Worm (Caenorhabditis elegans) whole organism, L3 larva: ENCODE data around the gene T23E7.2.
A peak's percentile ranks its signal among the peaks of the same experiment; 100 is the strongest.
"Not testable (repeated sequence)": the region's sequence is repeated elsewhere in the genome, so short reads cannot be mapped to it uniquely, and the experiment has no call there.

Source experiments
- R02D3.7 ChIP-seq: fragments of 150-350 bp; optimal IDR thresholded peaks from 2 replicates; lab custom pipeline; 2014; ENCODE audit warnings: missing biosample characterization, missing genetic modification characterization
- ZK546.5 ChIP-seq: sonication (generic microtip); optimal IDR thresholded peaks from 2 replicates; lab custom pipeline; 2017; ENCODE audit warnings: missing biosample characterization, missing genetic modification characterization
- ama-1 ChIP-seq: fragments of 150-350 bp; optimal IDR thresholded peaks from 2 replicates; lab custom pipeline; 2018
- ceh-16 ChIP-seq: sonication (generic microtip); optimal IDR thresholded peaks from 2 replicates; lab custom pipeline; 2017; ENCODE audit warnings: missing biosample characterization, missing genetic modification characterization
- ceh-82 ChIP-seq: fragments of 150-350 bp; optimal IDR thresholded peaks from 2 replicates; lab custom pipeline; 2014; ENCODE audit warnings: missing biosample characterization, missing genetic modification characterization
- ceh-9 ChIP-seq: sonication (generic microtip); optimal IDR thresholded peaks from 2 replicates; lab custom pipeline; 2018; ENCODE audit warnings: missing biosample characterization, missing genetic modification characterization
- egl-27 ChIP-seq: sonication (generic microtip); optimal IDR thresholded peaks from 4 replicates; lab custom pipeline; 2017; ENCODE audit warnings: missing biosample characterization, missing genetic modification reagents, missing genetic modification characterization
- egl-5 ChIP-seq: fragments of 150-350 bp; optimal IDR thresholded peaks from 2 replicates; lab custom pipeline; 2017; ENCODE audit warnings: missing biosample characterization, missing genetic modification reagents, missing genetic modification characterization, inconsistent platforms
- elt-2 ChIP-seq: sonication (generic microtip); optimal IDR thresholded peaks from 2 replicates; lab custom pipeline; 2016; ENCODE audit warnings: missing genetic modification reagents, mild to moderate bottlenecking, missing genetic modification characterization, missing compliant biosample characterization
- elt-3 ChIP-seq, 3 experiments: fragments of 150-350 bp in 1 of 3; sonication (generic microtip) in 2 of 3; optimal IDR thresholded peaks; 2 replicates in 2 of 3; 4 replicates in 1 of 3; lab custom pipeline; 2014 to 2017; ENCODE audit warnings: missing biosample characterization in 3 of 3, missing genetic modification characterization in 3 of 3
- fkh-10 ChIP-seq: sonication (generic microtip); optimal IDR thresholded peaks from 2 replicates; lab custom pipeline; 2017; ENCODE audit warnings: missing biosample characterization, missing genetic modification reagents, missing genetic modification characterization
- fkh-2 ChIP-seq: fragments of 150-350 bp; optimal IDR thresholded peaks from 2 replicates; lab custom pipeline; 2014; ENCODE audit warnings: missing biosample characterization, missing genetic modification reagents, missing genetic modification characterization
- fos-1 ChIP-seq: fragments of 150-350 bp; optimal IDR thresholded peaks from 2 replicates; lab custom pipeline; 2014; ENCODE audit warnings: missing biosample characterization, missing genetic modification characterization
- hmg-11 ChIP-seq: sonication (generic microtip); optimal IDR thresholded peaks from 2 replicates; lab custom pipeline; 2016; ENCODE audit warnings: missing genetic modification characterization, missing compliant biosample characterization
- lin-15B ChIP-seq: fragments of 150-350 bp; optimal IDR thresholded peaks from 2 replicates; lab custom pipeline; 2014; ENCODE audit warnings: missing biosample characterization, missing genetic modification characterization
- lin-39 ChIP-seq: fragments of 150-350 bp; optimal IDR thresholded peaks from 2 replicates; lab custom pipeline; 2018; ENCODE audit warnings: missing biosample characterization, missing genetic modification reagents, missing genetic modification characterization
- mdl-1 ChIP-seq: fragments of 150-350 bp; optimal IDR thresholded peaks from 2 replicates; lab custom pipeline; 2014; ENCODE audit warnings: missing biosample characterization, missing genetic modification characterization
- mml-1 ChIP-seq: fragments of 150-350 bp; sonication (generic microtip); optimal IDR thresholded peaks from 3 replicates; lab custom pipeline; 2014; ENCODE audit warnings: missing biosample characterization, missing genetic modification characterization
- nfya-1 ChIP-seq: sonication (generic microtip); optimal IDR thresholded peaks from 2 replicates; lab custom pipeline; 2017; ENCODE audit warnings: missing genetic modification characterization, mild to moderate bottlenecking, missing compliant biosample characterization, antibody characterized with exemption, moderate library complexity; ENCODE audit not compliant: insufficient read depth
- nhr-11 ChIP-seq: fragments of 150-350 bp; optimal IDR thresholded peaks from 2 replicates; lab custom pipeline; 2014; ENCODE audit warnings: missing biosample characterization, missing genetic modification characterization
- nhr-12 ChIP-seq: fragments of 150-350 bp; optimal IDR thresholded peaks from 2 replicates; lab custom pipeline; 2014; ENCODE audit warnings: missing biosample characterization, missing genetic modification characterization
- nhr-23 ChIP-seq: fragments of 150-350 bp; optimal IDR thresholded peaks from 2 replicates; lab custom pipeline; 2014; ENCODE audit warnings: missing biosample characterization, missing genetic modification reagents, missing genetic modification characterization
- nhr-237 ChIP-seq: fragments of 150-350 bp; optimal IDR thresholded peaks from 2 replicates; lab custom pipeline; 2014; ENCODE audit warnings: missing biosample characterization, missing genetic modification characterization
- nhr-25 ChIP-seq: sonication (generic microtip); optimal IDR thresholded peaks from 2 replicates; lab custom pipeline; 2017; ENCODE audit warnings: missing biosample characterization, missing genetic modification characterization
- nhr-43 ChIP-seq: sonication (generic microtip); optimal IDR thresholded peaks from 2 replicates; lab custom pipeline; 2016; ENCODE audit warnings: mild to moderate bottlenecking, missing genetic modification characterization, missing compliant biosample characterization; ENCODE audit not compliant: poor library complexity, severe bottlenecking
- nhr-67 ChIP-seq: fragments of 150-350 bp; optimal IDR thresholded peaks from 2 replicates; lab custom pipeline; 2014; ENCODE audit warnings: missing biosample characterization, missing genetic modification characterization
- nhr-76 ChIP-seq: fragments of 150-350 bp; sonication (generic microtip); optimal IDR thresholded peaks from 5 replicates; lab custom pipeline; 2014; ENCODE audit warnings: missing biosample characterization, missing genetic modification characterization
- nhr-77 ChIP-seq: fragments of 150-350 bp; optimal IDR thresholded peaks from 2 replicates; lab custom pipeline; 2014; ENCODE audit warnings: missing biosample characterization, missing genetic modification characterization
- pha-4 ChIP-seq: fragments of 150-350 bp; optimal IDR thresholded peaks from 2 replicates; lab custom pipeline; 2014; ENCODE audit warnings: missing biosample characterization, missing genetic modification reagents, missing genetic modification characterization
- unc-39 ChIP-seq: sonication (generic microtip); optimal IDR thresholded peaks from 4 replicates; lab custom pipeline; 2017; ENCODE audit warnings: missing biosample characterization, missing genetic modification characterization
- unc-62 ChIP-seq: fragments of 150-350 bp; sonication (generic microtip); optimal IDR thresholded peaks from 4 replicates; lab custom pipeline; 2014; ENCODE audit warnings: missing biosample characterization, missing genetic modification reagents, missing genetic modification characterization
- ztf-4 ChIP-seq: fragments of 150-350 bp; optimal IDR thresholded peaks from 2 replicates; lab custom pipeline; 2014; ENCODE audit warnings: missing biosample characterization, missing genetic modification characterization

Gene T23E7.2

DNA sequence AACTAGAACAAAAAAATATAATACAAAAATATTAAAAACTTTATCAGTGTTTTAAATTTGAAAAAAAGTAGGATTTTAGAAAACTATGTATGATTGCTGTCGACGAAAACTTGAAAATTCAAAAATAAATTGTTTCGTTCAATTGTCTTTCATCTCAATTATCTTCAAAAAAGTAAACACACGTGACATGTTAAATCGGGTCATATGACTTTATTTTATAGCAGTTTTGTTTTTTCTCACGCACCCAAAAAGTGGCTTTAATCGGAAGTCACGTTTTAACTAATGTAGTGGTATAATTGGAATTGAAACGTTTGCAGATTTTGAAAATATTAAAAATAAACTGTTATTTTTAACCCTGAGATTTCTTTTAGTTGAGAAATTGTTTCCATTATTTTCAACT is 28.0 kb upstream of the T23E7.2 start:
- TF ChIP-seq ceh-82 (tag; lab: Kevin White, UChicago) (no peak), egl-5 (tag; lab: Kevin White, UChicago) (no peak), fkh-2 (tag; lab: Kevin White, UChicago) (no peak), nfya-1 (tag; lab: Kevin White, UChicago) (no peak), unc-62 (no peak), nhr-12 (no peak), ama-1 (lab: Kevin White, UChicago) (no peak), fkh-10 (GFP tag; lab: Kevin White, UChicago) (no peak), ceh-16 (tag; lab: Kevin White, UChicago) (no peak), nhr-76 (tag; lab: Kevin White, UChicago) (no peak), nhr-23 (tag; lab: Kevin White, UChicago) (no peak), nhr-77 (tag; lab: Kevin White, UChicago) (no peak)
- TF ChIP-seq, all 47 proteins: peak for 0

DNA sequence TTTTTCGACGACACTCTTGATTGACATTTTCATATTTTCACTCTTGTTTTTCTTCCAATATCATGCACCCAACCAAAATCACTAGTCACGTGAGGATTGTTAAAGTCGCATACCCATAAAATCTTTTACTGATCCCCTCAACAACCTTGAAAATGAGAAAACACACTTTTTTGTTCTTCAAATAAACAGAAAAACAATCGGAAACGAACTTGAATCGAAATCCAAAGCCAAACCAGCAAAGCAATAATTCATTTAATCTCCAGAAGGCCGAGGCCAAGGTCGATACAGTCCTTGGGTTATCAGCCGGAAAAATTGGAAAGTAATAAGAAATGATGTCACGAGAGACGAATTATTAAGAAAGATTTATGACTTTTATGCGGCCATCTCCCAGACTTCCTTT is 27.0 kb upstream of the T23E7.2 start:
- TF ChIP-seq nhr-23 (tag; lab: Kevin White, UChicago) (peak; percentile 14), lin-15B (tag; lab: Kevin White, UChicago) (no peak)

DNA sequence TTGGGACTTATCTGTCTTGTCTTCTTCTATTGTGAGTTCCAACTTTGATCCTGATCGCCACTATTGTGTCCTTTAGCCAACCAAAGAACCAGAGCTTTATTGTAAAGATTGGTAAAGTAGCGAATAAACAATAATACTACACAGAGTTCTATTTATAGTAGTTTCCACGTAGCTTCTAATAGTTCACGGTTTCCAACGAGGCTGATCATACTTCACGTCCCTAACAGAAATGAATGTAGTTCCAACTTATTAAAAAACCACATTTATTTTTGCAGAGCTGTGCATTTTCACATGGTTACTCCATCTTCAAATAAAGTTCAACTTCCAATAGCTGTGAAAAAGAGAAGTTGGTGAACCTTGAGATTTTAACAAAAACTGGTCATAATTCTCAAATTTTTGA is 21.4 kb upstream of the T23E7.2 start, which contains the start of gene tmem-218:
tmem-218 (plus strand) TSS at position 301 of the 400 bp plus-strand sequence.
- not testable (repeated sequence) for TF ChIP-seq elt-3 (tag; optimal IDR thresholded peaks at IDR 0.05; lab: Kevin White, UChicago); nhr-237; pha-4 (tag; lab: Kevin White, UChicago)

DNA sequence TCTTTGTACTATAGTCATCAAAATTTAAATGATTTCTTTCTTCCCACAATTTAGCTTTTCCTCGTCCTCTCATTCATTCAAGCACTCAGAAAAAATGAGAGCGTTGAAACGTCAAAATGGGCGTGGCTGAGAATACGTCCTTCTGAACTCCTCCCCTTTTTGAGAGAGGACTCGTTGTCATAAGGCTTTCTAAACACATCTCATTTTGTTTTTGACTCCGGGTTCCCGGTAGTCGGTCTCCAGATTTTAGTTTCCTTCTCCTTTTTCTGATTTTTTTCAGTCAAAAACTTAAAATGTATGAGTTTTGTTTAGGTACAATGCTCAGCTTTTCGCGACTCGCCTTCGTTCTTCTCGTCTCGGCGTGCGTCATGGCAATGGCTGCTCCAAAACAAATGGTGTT is 8.7 kb upstream of the T23E7.2 start, which contains the start of gene nlp-6:
nlp-6 (plus strand) TSS at position 301 of the 400 bp plus-strand sequence.
- TF ChIP-seq nhr-237 (no peak), mml-1 (no peak), elt-2 (no peak), ZK546.5 (tag; lab: Kevin White, UChicago) (no peak), ceh-16 (tag; lab: Kevin White, UChicago) (no peak), nhr-43 (no peak), egl-27 (tag; lab: Kevin White, UChicago) (no peak), nhr-11 (tag; lab: Kevin White, UChicago) (no peak)

DNA sequence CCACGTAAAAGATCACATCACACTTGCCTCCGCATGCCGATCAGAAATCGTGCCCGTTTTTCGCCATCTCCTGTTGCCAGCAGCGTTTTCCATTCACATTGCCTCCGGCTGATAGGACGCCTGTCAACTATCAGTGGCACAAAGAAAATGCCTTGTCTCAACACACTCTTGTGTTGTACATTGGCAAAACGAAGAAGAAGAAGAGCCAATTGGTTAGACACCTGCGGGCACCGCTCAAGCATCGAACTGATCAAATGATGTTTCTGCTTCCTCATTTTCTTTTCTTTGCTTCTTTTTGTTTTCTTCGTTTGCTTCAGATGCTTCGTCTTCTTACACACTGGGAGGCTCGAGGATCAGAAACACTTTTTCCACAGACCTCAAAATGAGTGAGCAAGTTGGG is 3.5 kb upstream of the T23E7.2 start:
- TF ChIP-seq fkh-10 (GFP tag; lab: Kevin White, UChicago), result no peak
- no peak for TF ChIP-seq nhr-12
- TF ChIP-seq nfya-1 (tag; lab: Kevin White, UChicago), result peak; percentile 39
- peak; percentile 8 for TF ChIP-seq lin-39 (tag; lab: Kevin White, UChicago)

DNA sequence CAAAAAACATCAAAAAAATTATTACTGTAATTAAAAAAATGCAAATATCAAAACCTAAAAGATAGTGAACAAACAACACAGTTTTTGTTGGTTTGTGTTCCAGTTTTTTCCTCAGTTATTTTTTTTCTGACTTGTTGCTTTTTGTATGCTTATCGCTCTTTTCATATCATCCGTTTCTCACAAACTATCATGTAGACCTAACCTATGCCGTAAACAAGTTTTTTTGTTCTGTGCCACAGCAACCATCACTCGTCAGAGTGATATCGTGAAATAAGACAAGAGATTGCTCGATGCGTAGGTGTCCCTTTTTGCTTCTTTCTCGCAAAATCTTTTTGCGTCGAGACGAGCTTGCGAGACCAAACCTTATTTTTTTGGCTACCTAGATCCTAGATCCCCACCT is 1.4 kb downstream of the T23E7.2 start:
- TF ChIP-seq nhr-23 (tag; lab: Kevin White, UChicago) (no peak), ama-1 (lab: Kevin White, UChicago) (no peak), mdl-1 (tag; lab: Kevin White, UChicago) (no peak), nfya-1 (tag; lab: Kevin White, UChicago) (no peak), unc-39 (tag; lab: Kevin White, UChicago) (no peak), fos-1 (tag; lab: Kevin White, UChicago) (no peak), nhr-12 (no peak), elt-3 (tag; optimal IDR thresholded peaks at IDR 0.05; lab: Kevin White, UChicago) (no peak), hmg-11 (tag; lab: Kevin White, UChicago) (no peak), ceh-82 (tag; lab: Kevin White, UChicago) (no peak), nhr-25 (tag; lab: Kevin White, UChicago) (no peak), ceh-9 (tag; lab: Kevin White, UChicago) (no peak), egl-27 (tag; lab: Kevin White, UChicago) (no peak), ZK546.5 (tag; lab: Kevin White, UChicago) (no peak), nhr-67 (no peak), nhr-77 (tag; lab: Kevin White, UChicago) (no peak), elt-2 (no peak), R02D3.7 (no peak), ztf-4 (tag; lab: Kevin White, UChicago) (no peak), nhr-43 (no peak)
